Worm (Caenorhabditis elegans): ENCODE results near the gene rad-54.B.
A peak's percentile ranks its signal among the peaks of the same experiment; 100 is the strongest.

Gene rad-54.B

ce11 chrIV:16946746-16947145, 3.1 kb upstream of the rad-54.B start, which contains the start of the genes Y116A8C.9 and arf-6 (continued):
- no peak for TF ChIP-seq Y53G8AR.9 (GFP tag; conservative IDR thresholded peaks at IDR 0.05)
- TF ChIP-seq Y67H2A.10 (GFP tag; conservative IDR thresholded peaks at IDR 0.05): no peak
- TF ChIP-seq tlf-1 (GFP tag; optimal IDR thresholded peaks at IDR 0.05): no peak
- peak; percentile 8; the same call in 1 of the 2 replicates for TF ChIP-seq ztf-28 (GFP tag; IDR thresholded peaks at IDR 0.05)
- no peak for TF ChIP-seq dpff-1 (tag; optimal IDR thresholded peaks at IDR 0.05)
- TF ChIP-seq hlh-12 (tag; optimal IDR thresholded peaks at IDR 0.05): no peak
- no peak for TF ChIP-seq nfya-2 (GFP tag; IDR thresholded peaks at IDR 0.05)
- TF ChIP-seq ztf-26 (tag; optimal IDR thresholded peaks at IDR 0.05): no peak
- TF ChIP-seq ztf-18 (tag; optimal IDR thresholded peaks at IDR 0.05): no peak
- no peak for TF ChIP-seq F55B11.4 (tag; optimal IDR thresholded peaks at IDR 0.05; ENCODE audit: borderline replicate concordance, insufficient read depth)
- TF ChIP-seq pha-4 (tag; optimal IDR thresholded peaks at IDR 0.05): no peak
- no peak for TF ChIP-seq sdz-38 (tag; optimal IDR thresholded peaks at IDR 0.05)
- TF ChIP-seq F52B5.7 (tag; optimal IDR thresholded peaks at IDR 0.05): no peak
- TF ChIP-seq chd-7 (tag; optimal IDR thresholded peaks at IDR 0.05): no peak
- peak; percentile 49 for TF ChIP-seq F23B12.7 (tag; optimal IDR thresholded peaks at IDR 0.05; ENCODE audit: insufficient read depth)
- peak; percentile 53; the same call in 1 of the 2 replicates for TF ChIP-seq mcd-1 (GFP tag; IDR thresholded peaks at IDR 0.05)
- TF ChIP-seq sea-2 (GFP tag; IDR thresholded peaks at IDR 0.05): no peak
- TF ChIP-seq gei-17 (GFP tag; optimal IDR thresholded peaks at IDR 0.05): no peak
- peak; percentile 89 for TF ChIP-seq snpc-1.3 (tag; optimal IDR thresholded peaks at IDR 0.05; ENCODE audit: insufficient read depth)
- peak; percentile 62 for TF ChIP-seq pbrm-1 (GFP tag; IDR thresholded peaks at IDR 0.05)
- no peak for TF ChIP-seq nhr-179 (tag; optimal IDR thresholded peaks at IDR 0.05)
- no peak for TF ChIP-seq ztf-22 (GFP tag; optimal IDR thresholded peaks at IDR 0.05)
- no peak for TF ChIP-seq nfya-1 (tag; optimal IDR thresholded peaks at IDR 0.05; ENCODE audit: borderline replicate concordance, insufficient read depth)
- no peak for TF ChIP-seq attf-3 (GFP tag; conservative IDR thresholded peaks at IDR 0.05)
- TF ChIP-seq Y56A3A.18 (GFP tag; IDR thresholded peaks at IDR 0.05): no peak
- TF ChIP-seq lag-1 (GFP tag; IDR thresholded peaks at IDR 0.05): no peak
- TF ChIP-seq unc-130 (GFP tag; optimal IDR thresholded peaks at IDR 0.05): peak; percentile 40
- TF ChIP-seq F37B4.10 (GFP tag; IDR thresholded peaks at IDR 0.05): no peak
- TF ChIP-seq T07F8.4 (tag; optimal IDR thresholded peaks at IDR 0.05): no peak

- TF ChIP-seq zfh-2 (GFP tag; conservative IDR thresholded peaks at IDR 0.05) (peak; percentile 48; the same call in 1 of the 2 replicates), snpc-1.1 (tag; optimal IDR thresholded peaks at IDR 0.05; ENCODE audit: insufficient read depth) (no peak), lsy-27 (tag; optimal IDR thresholded peaks at IDR 0.05; ENCODE audit: borderline replicate concordance, insufficient read depth) (no peak)
Observed at ce11 chrIV:16952389-16952788, 2.5 kb downstream of the rad-54.B start.

- TF ChIP-seq dpl-1 (GFP tag; optimal IDR thresholded peaks at IDR 0.05): no peak
- no peak for TF ChIP-seq snpc-4 (GFP tag; optimal IDR thresholded peaks at IDR 0.05)
- TF ChIP-seq snpc-4 (tag; optimal IDR thresholded peaks at IDR 0.05): no peak
- no peak for TF ChIP-seq hlh-26 (GFP tag; conservative IDR thresholded peaks at IDR 0.05)
- TF ChIP-seq akir-1 (GFP tag; optimal IDR thresholded peaks at IDR 0.05): no peak
- no peak for TF ChIP-seq nhr-80 (tag; optimal IDR thresholded peaks at IDR 0.05)
- no peak for TF ChIP-seq ceh-91 (GFP tag; IDR thresholded peaks at IDR 0.05)
- no peak for TF ChIP-seq athp-1 (tag; optimal IDR thresholded peaks at IDR 0.05)
- TF ChIP-seq ceh-58 (GFP tag; IDR thresholded peaks at IDR 0.05): no peak
- no peak for TF ChIP-seq aptf-3 (GFP tag; IDR thresholded peaks at IDR 0.05)
- no peak for TF ChIP-seq F37B4.10 (GFP tag; IDR thresholded peaks at IDR 0.05)
- TF ChIP-seq egl-44 (GFP tag; IDR thresholded peaks at IDR 0.05): no peak
- no peak for TF ChIP-seq ztf-25 (GFP tag; IDR thresholded peaks at IDR 0.05)
- TF ChIP-seq sdz-38 (tag; optimal IDR thresholded peaks at IDR 0.05): no peak
- no peak for TF ChIP-seq chd-7 (tag; optimal IDR thresholded peaks at IDR 0.05)
- TF ChIP-seq madf-3 (GFP tag; IDR thresholded peaks at IDR 0.05): 0 out of 2 replicates have a peak, but pooled peaks have one; percentile 16
- TF ChIP-seq madf-6 (GFP tag; IDR thresholded peaks at IDR 0.05): no peak
- TF ChIP-seq F39B2.1 (GFP tag; IDR thresholded peaks at IDR 0.05): no peak
- TF ChIP-seq lin-40 (tag; optimal IDR thresholded peaks at IDR 0.05): no peak
Observed at ce11 chrIV:16962445-16962844, 12.6 kb downstream of the rad-54.B start.
